Worm (Caenorhabditis elegans) whole organism, L2 larva: Measurements from ENCODE around the gene R05D8.11.

Experiments used
- ZK546.5 ChIP-seq: sonication (generic microtip); optimal IDR thresholded peaks from 2 replicates; lab custom pipeline; 2017; ENCODE audit warnings: missing biosample characterization, missing genetic modification characterization
- aly-2 ChIP-seq: fragments of 150-350 bp; optimal IDR thresholded peaks from 2 replicates; lab custom pipeline; 2014; ENCODE audit warnings: missing biosample characterization, missing genetic modification characterization
- ceh-82 ChIP-seq: fragments of 150-350 bp; optimal IDR thresholded peaks from 2 replicates; lab custom pipeline; 2014; ENCODE audit warnings: missing biosample characterization, missing genetic modification characterization
- elt-1 ChIP-seq: fragments of 150-350 bp; optimal IDR thresholded peaks from 2 replicates; lab custom pipeline; 2014; ENCODE audit warnings: missing biosample characterization, missing genetic modification characterization
- nhr-237 ChIP-seq: fragments of 150-350 bp; optimal IDR thresholded peaks from 2 replicates; lab custom pipeline; 2014; ENCODE audit warnings: missing biosample characterization, missing genetic modification characterization
- nhr-25 ChIP-seq: fragments of 150-350 bp; sonication (generic microtip); optimal IDR thresholded peaks from 3 replicates; lab custom pipeline; 2014; ENCODE audit warnings: missing biosample characterization, missing genetic modification characterization
- zag-1 ChIP-seq: fragments of 150-350 bp; optimal IDR thresholded peaks from 2 replicates; lab custom pipeline; 2014; ENCODE audit warnings: missing biosample characterization, missing genetic modification characterization

- TF ChIP-seq aly-2 (no peak), nhr-237 (no peak), nhr-25 (tag; lab: Kevin White, UChicago) (no peak), ZK546.5 (no peak), zag-1 (tag; lab: Kevin White, UChicago) (no peak), ceh-82 (tag; lab: Kevin White, UChicago) (no peak), elt-1 (no peak)
These were observed at the start of gene R05D8.11 for ce11 chrV:2780786-2781185.
